Fruit fly (Drosophila melanogaster) whole organism, embryonic: ENCODE data around the gene Rab14.

ENCODE experiments used
- CG12219 ChIP-seq: fragments of 200-800 bp; sonication (Bioruptor generic); optimal IDR thresholded peaks from 3 replicates; lab custom pipeline; 2018; ENCODE audit warnings: missing biosample characterization, mild to moderate bottlenecking, missing genetic modification characterization
- CG2889 ChIP-seq: fragments of 200-800 bp; sonication (Bioruptor generic); IDR thresholded peaks from 3 replicates; pipeline ENCODE4 v1.3.6; 2022; ENCODE audit warnings: missing biosample characterization, missing genetic modification characterization
- CG31441 ChIP-seq: fragments of 200-800 bp; sonication (Bioruptor generic); IDR thresholded peaks from 2 replicates; pipeline ENCODE4 v1.3.6; 2022; ENCODE audit warnings: missing biosample characterization, missing genetic modification characterization
- CG9727 ChIP-seq: fragments of 200-800 bp; sonication (Bioruptor generic); optimal IDR thresholded peaks from 3 replicates; lab custom pipeline; 2017; ENCODE audit warnings: missing biosample characterization, mild to moderate bottlenecking, missing genetic modification characterization
- chif ChIP-seq, 2 experiments: fragments of 200-800 bp; sonication (Bioruptor generic); optimal IDR thresholded peaks; 3 replicates each; lab custom pipeline; 2016; ENCODE audit warnings: missing biosample characterization in 2 of 2, missing genetic modification characterization in 2 of 2
- rib ChIP-seq: fragments of 200-800 bp; sonication (Bioruptor generic); IDR thresholded peaks from 2 replicates; pipeline ENCODE4 v1.3.6; 2022; ENCODE audit warnings: missing biosample characterization, missing genetic modification characterization
- so ChIP-seq: fragments of 200-800 bp; sonication (Bioruptor generic); IDR thresholded peaks from 3 replicates; pipeline ENCODE4 v1.3.6; 2022; ENCODE audit warnings: missing biosample characterization, missing genetic modification characterization
- unpg ChIP-seq: fragments of 200-800 bp; sonication (Bioruptor generic); optimal IDR thresholded peaks from 3 replicates; lab custom pipeline; 2018; ENCODE audit warnings: missing biosample characterization, mild to moderate bottlenecking, missing genetic modification characterization, moderate library complexity

Gene Rab14

DNA sequence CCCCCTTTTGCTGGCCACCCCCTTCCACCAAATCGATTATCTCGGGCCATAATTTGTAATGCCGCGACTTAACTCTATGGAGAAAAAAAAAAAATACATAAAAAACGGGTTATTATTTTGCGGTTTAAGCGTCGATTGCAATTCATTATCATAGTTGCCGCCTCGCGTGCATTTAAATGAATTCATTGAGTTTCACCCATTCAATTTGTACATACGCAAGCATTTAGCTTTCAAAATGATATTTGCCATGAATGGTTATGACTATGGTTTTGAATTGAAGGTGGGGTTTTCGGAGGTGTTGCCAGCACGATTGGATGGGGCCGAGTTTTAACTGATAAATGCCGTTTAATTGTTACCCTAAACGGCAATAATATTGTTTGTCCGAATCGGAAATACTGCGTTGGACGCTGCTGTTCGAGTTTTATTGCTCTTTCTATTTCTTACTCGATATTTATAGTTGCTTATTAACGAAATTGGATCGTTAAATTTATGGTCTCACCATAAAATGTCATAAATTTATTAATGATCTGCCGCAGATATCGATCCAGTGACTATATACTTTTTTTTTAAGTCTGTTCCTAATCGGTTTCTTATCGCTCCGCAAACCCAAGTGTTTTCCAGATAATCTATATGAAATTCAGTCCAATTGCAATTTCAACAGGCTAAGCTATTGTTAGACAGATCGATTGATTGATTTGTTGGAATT is 50.0 kb downstream of the Rab14 start (continued):
- peak; percentile 72 for TF ChIP-seq unpg (GFP tag; lab: Kevin White, UChicago)
- TF ChIP-seq CG31441 = peak; percentile 57
- peak; percentile 2 for TF ChIP-seq CG12219
- TF ChIP-seq rib = no peak
- no peak for TF ChIP-seq chif (GFP tag; optimal IDR thresholded peaks at IDR 0.05; lab: Kevin White, UChicago)
- no peak for TF ChIP-seq CG2889 (GFP tag; lab: Robert Waterston, UW)
- TF ChIP-seq so (GFP tag; lab: Robert Waterston, UW) = no peak
- peak; percentile 14 for TF ChIP-seq CG9727
